Worm (Caenorhabditis elegans) whole organism, L4 larva: ENCODE data around the gene agt-2.

Source experiments
- D1046.2 ChIP-seq: fragments of 200-800 bp; sonication (Bioruptor generic); IDR thresholded peaks from 2 replicates; pipeline ENCODE4 v1.3.6; 2022; ENCODE audit warnings: missing genetic modification characterization, missing compliant biosample characterization
- F10B5.3 ChIP-seq: sonication (generic microtip); optimal IDR thresholded peaks from 2 replicates; lab custom pipeline; 2016; ENCODE audit warnings: mild to moderate bottlenecking, missing genetic modification characterization, missing compliant biosample characterization
- F44E2.7 ChIP-seq: fragments of 200-800 bp; sonication (Bioruptor generic); IDR thresholded peaks from 2 replicates; pipeline ENCODE4 v2.1.2; 2022; ENCODE audit warnings: missing genetic modification characterization, missing compliant biosample characterization
- Y105C5A.15 ChIP-seq: fragments of 200-800 bp; sonication (Bioruptor generic); IDR thresholded peaks from 2 replicates; pipeline ENCODE4 v1.3.6; 2022; ENCODE audit warnings: missing genetic modification characterization, missing compliant biosample characterization
- Y5F2A.4 ChIP-seq: fragments of 200-800 bp; sonication (Bioruptor generic); optimal IDR thresholded peaks from 2 replicates; lab custom pipeline; 2018; ENCODE audit warnings: mild to moderate bottlenecking, missing genetic modification characterization, missing compliant biosample characterization
- aha-1 ChIP-seq: fragments of 150-350 bp; peaks from one replicate; lab custom pipeline; 2014; ENCODE audit warnings: missing biosample characterization, missing genetic modification characterization
- ceh-20 ChIP-seq: fragments of 200-800 bp; sonication (Bioruptor generic); IDR thresholded peaks from 2 replicates; pipeline ENCODE4 v1.3.6; 2022; ENCODE audit warnings: missing genetic modification reagents, missing genetic modification characterization, missing compliant biosample characterization
- ceh-32 ChIP-seq: sonication (generic microtip); optimal IDR thresholded peaks from 2 replicates; lab custom pipeline; 2016; ENCODE audit warnings: mild to moderate bottlenecking, missing genetic modification characterization, missing compliant biosample characterization; ENCODE audit not compliant: poor library complexity
- ceh-82 ChIP-seq: sonication (generic microtip); optimal IDR thresholded peaks from 2 replicates; lab custom pipeline; 2017; ENCODE audit warnings: missing biosample characterization, missing genetic modification characterization
- daf-12 ChIP-seq: fragments of 150-350 bp; optimal IDR thresholded peaks from 2 replicates; lab custom pipeline; 2014; ENCODE audit warnings: missing biosample characterization, missing genetic modification reagents, missing genetic modification characterization
- daf-19 ChIP-seq: fragments of 200-800 bp; sonication (Bioruptor generic); conservative IDR thresholded peaks from 2 replicates; pipeline ENCODE4 v1.3.6; 2022; ENCODE audit warnings: missing genetic modification characterization, missing compliant biosample characterization
- daf-8 ChIP-seq: fragments of 200-800 bp; sonication (Bioruptor generic); IDR thresholded peaks from 2 replicates; pipeline ENCODE4 v1.3.6; 2022; ENCODE audit warnings: missing genetic modification characterization, missing compliant biosample characterization
- dmd-6 ChIP-seq: fragments of 200-800 bp; sonication (Bioruptor generic); IDR thresholded peaks from 2 replicates; pipeline ENCODE4 v1.3.6; 2022; ENCODE audit warnings: missing genetic modification reagents, missing genetic modification characterization, missing compliant biosample characterization
- dmd-8 ChIP-seq: fragments of 200-800 bp; sonication (Bioruptor generic); IDR thresholded peaks from 2 replicates; pipeline ENCODE4 v1.3.6; 2022; ENCODE audit warnings: missing genetic modification characterization, missing compliant biosample characterization
- dmd-9 ChIP-seq: fragments of 200-800 bp; sonication (Bioruptor generic); IDR thresholded peaks from 2 replicates; pipeline ENCODE4 v1.3.6; 2022; ENCODE audit warnings: missing genetic modification reagents, missing genetic modification characterization, missing compliant biosample characterization
- dpl-1 ChIP-seq: fragments of 150-350 bp; optimal IDR thresholded peaks from 2 replicates; lab custom pipeline; 2014; ENCODE audit warnings: missing biosample characterization, missing genetic modification reagents, missing genetic modification characterization
- dve-1 ChIP-seq: sonication (generic microtip); optimal IDR thresholded peaks from 2 replicates; lab custom pipeline; 2017; ENCODE audit warnings: antibody characterized with exemption, mild to moderate bottlenecking, missing genetic modification characterization, missing compliant biosample characterization; ENCODE audit not compliant: insufficient read depth
- fkh-10 ChIP-seq: fragments of 150-350 bp; optimal IDR thresholded peaks from 2 replicates; lab custom pipeline; 2014; ENCODE audit warnings: missing biosample characterization, missing genetic modification reagents, missing genetic modification characterization
- gei-8 ChIP-seq: fragments of 200-800 bp; sonication (Bioruptor generic); optimal IDR thresholded peaks from 2 replicates; lab custom pipeline; 2018; ENCODE audit warnings: mild to moderate bottlenecking, missing genetic modification characterization, missing compliant biosample characterization
- hlh-30 ChIP-seq: sonication (generic microtip); optimal IDR thresholded peaks from 2 replicates; lab custom pipeline; 2017; ENCODE audit warnings: antibody characterized with exemption, mild to moderate bottlenecking, missing genetic modification characterization, missing compliant biosample characterization; ENCODE audit not compliant: insufficient read depth
- hmg-1.1 ChIP-seq: fragments of 200-800 bp; sonication (Bioruptor generic); IDR thresholded peaks from 2 replicates; pipeline ENCODE4 v1.3.6; 2022; ENCODE audit warnings: missing genetic modification reagents, missing genetic modification characterization, missing compliant biosample characterization
- lin-1 ChIP-seq: fragments of 200-800 bp; sonication (Bioruptor generic); IDR thresholded peaks from 2 replicates; pipeline ENCODE4 v1.3.6; 2022; ENCODE audit warnings: missing genetic modification reagents, missing genetic modification characterization, missing compliant biosample characterization
- lin-29 ChIP-seq: fragments of 200-800 bp; sonication (Bioruptor generic); IDR thresholded peaks from 2 replicates; pipeline ENCODE4 v1.3.6; 2022; ENCODE audit warnings: missing genetic modification reagents, missing genetic modification characterization, missing compliant biosample characterization
- lin-38 ChIP-seq: fragments of 200-800 bp; sonication (Bioruptor generic); IDR thresholded peaks from 2 replicates; pipeline ENCODE4 v1.3.6; 2022; ENCODE audit warnings: missing genetic modification reagents, missing genetic modification characterization, missing compliant biosample characterization
- lir-3 ChIP-seq: sonication (generic microtip); optimal IDR thresholded peaks from 2 replicates; lab custom pipeline; 2016; ENCODE audit warnings: mild to moderate bottlenecking, missing genetic modification characterization, missing compliant biosample characterization
- lsy-2 ChIP-seq, 2 experiments: fragments of 150-350 bp in 1 of 2; sonication (generic microtip) in 1 of 2; optimal IDR thresholded peaks; 2 replicates each; lab custom pipeline; 2014 to 2017; ENCODE audit warnings: missing biosample characterization in 2 of 2, missing genetic modification characterization in 2 of 2
- mxl-3 ChIP-seq: fragments of 200-800 bp; sonication (Bioruptor generic); optimal IDR thresholded peaks from 2 replicates; lab custom pipeline; 2018; ENCODE audit warnings: mild to moderate bottlenecking, missing genetic modification characterization, missing compliant biosample characterization
- nhr-111 ChIP-seq: fragments of 200-800 bp; sonication (Bioruptor generic); optimal IDR thresholded peaks from 2 replicates; lab custom pipeline; 2018; ENCODE audit warnings: mild to moderate bottlenecking, missing genetic modification characterization, missing compliant biosample characterization
- nhr-237 ChIP-seq: sonication (generic microtip); optimal IDR thresholded peaks from 2 replicates; lab custom pipeline; 2017; ENCODE audit warnings: missing biosample characterization, missing genetic modification characterization
- nhr-42 ChIP-seq: fragments of 200-800 bp; sonication (Bioruptor generic); IDR thresholded peaks from 2 replicates; pipeline ENCODE4 v1.3.6; 2022; ENCODE audit warnings: missing genetic modification characterization, missing compliant biosample characterization
- nhr-48 ChIP-seq: sonication (generic microtip); optimal IDR thresholded peaks from 2 replicates; lab custom pipeline; 2016; ENCODE audit warnings: mild to moderate bottlenecking, missing genetic modification characterization, missing compliant biosample characterization
- nhr-6 ChIP-seq: fragments of 150-350 bp; optimal IDR thresholded peaks from 2 replicates; lab custom pipeline; 2014; ENCODE audit warnings: missing biosample characterization, missing genetic modification characterization
- nhr-76 ChIP-seq: fragments of 150-350 bp; optimal IDR thresholded peaks from 2 replicates; lab custom pipeline; 2014; ENCODE audit warnings: missing biosample characterization, missing genetic modification characterization
- pha-4 ChIP-seq, 2 experiments: fragments of 150-350 bp in 1 of 2; fragments of 200-800 bp in 1 of 2; sonication (Bioruptor generic) in 1 of 2; IDR thresholded peaks in 1 of 2; optimal IDR thresholded peaks in 1 of 2; 2 replicates each; pipeline versions ENCODE4 v1.3.6 to Lab custom; 2014 to 2022; ENCODE audit warnings: missing genetic modification characterization in 2 of 2, missing genetic modification reagents in 2 of 2, missing biosample characterization in 1 of 2, missing compliant biosample characterization in 1 of 2
- rbr-2 ChIP-seq: sonication (generic microtip); optimal IDR thresholded peaks from 2 replicates; lab custom pipeline; 2016; ENCODE audit warnings: missing genotype, missing genetic modification characterization, missing compliant biosample characterization
- sdz-12 ChIP-seq: fragments of 200-800 bp; sonication (Bioruptor generic); optimal IDR thresholded peaks from 2 replicates; lab custom pipeline; 2018; ENCODE audit warnings: mild to moderate bottlenecking, missing genetic modification characterization, missing compliant biosample characterization
- spr-1 ChIP-seq: sonication (generic microtip); optimal IDR thresholded peaks from 2 replicates; lab custom pipeline; 2016; ENCODE audit warnings: mild to moderate bottlenecking, missing genetic modification characterization, missing compliant biosample characterization
- tag-97 ChIP-seq: fragments of 200-800 bp; sonication (Bioruptor generic); IDR thresholded peaks from 2 replicates; pipeline ENCODE4 v1.3.6; 2022; ENCODE audit warnings: missing genetic modification characterization, missing compliant biosample characterization
- tra-1 ChIP-seq: fragments of 200-800 bp; sonication (Bioruptor generic); IDR thresholded peaks from 2 replicates; pipeline ENCODE4 v1.3.6; 2022; ENCODE audit warnings: missing genetic modification reagents, missing genetic modification characterization, missing compliant biosample characterization
- unc-130 ChIP-seq: sonication (generic microtip); optimal IDR thresholded peaks from 2 replicates; lab custom pipeline; 2016; ENCODE audit warnings: missing genetic modification reagents, missing genetic modification characterization, missing compliant biosample characterization
- unc-62 ChIP-seq, 3 experiments: fragments of 150-350 bp in 1 of 3; sonication (generic microtip); optimal IDR thresholded peaks in 2 of 3; peaks in 1 of 3; 1 replicate in 1 of 3; 2 replicates in 2 of 3; lab custom pipeline; 2014 to 2017; ENCODE audit warnings: missing biosample characterization in 3 of 3, missing genetic modification characterization in 3 of 3, missing genetic modification reagents in 3 of 3, missing genotype in 1 of 3
- vab-7 ChIP-seq: fragments of 200-800 bp; sonication (Bioruptor generic); IDR thresholded peaks from 2 replicates; pipeline ENCODE4 v1.3.6; 2022; ENCODE audit warnings: missing genetic modification reagents, missing genetic modification characterization, missing compliant biosample characterization
- zag-1 ChIP-seq: fragments of 150-350 bp; optimal IDR thresholded peaks from 2 replicates; lab custom pipeline; 2014; ENCODE audit warnings: missing biosample characterization, missing genetic modification characterization
- zfp-3 ChIP-seq: fragments of 200-800 bp; sonication (Bioruptor generic); conservative IDR thresholded peaks from 2 replicates; pipeline ENCODE4 v1.3.6; 2022; ENCODE audit warnings: missing genetic modification reagents, missing genetic modification characterization, missing compliant biosample characterization
- ztf-11 ChIP-seq: fragments of 150-350 bp; optimal IDR thresholded peaks from 2 replicates; lab custom pipeline; 2014; ENCODE audit warnings: missing biosample characterization, missing genetic modification characterization

Gene agt-2

DNA sequence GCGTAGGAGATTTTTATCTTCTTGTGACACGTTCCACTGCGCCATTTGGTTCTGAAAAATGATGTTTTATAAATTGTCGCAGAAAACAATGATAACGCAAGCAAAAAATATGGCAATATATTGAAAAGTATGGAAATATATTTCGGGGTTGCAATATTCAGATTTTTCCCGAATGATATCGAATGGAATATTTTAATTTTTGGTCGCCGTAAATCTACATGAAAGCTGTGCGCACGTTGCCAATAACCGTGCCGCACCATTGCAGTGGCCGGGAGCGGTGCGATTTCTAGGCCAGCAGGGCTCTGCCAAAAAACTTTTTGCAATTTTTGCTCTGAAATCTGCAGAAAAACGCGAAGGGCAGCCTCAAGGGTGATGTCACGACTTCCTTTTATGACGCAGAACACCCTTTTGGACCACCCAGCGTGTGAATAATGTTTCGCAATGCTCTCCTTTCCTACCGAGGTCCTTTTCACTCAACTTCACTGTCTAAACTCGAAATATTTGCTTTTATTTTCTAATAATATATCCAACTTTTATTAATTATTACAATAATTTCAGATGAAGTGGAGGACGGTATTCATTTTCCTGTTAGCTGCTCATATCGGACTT lies 15.4 kb downstream of the agt-2 start, which contains the start of the genes F09E5.11 and bmy-1 (continued):
- TF ChIP-seq spr-1 (tag; lab: Kevin White, UChicago) (peak; percentile 34), hmg-1.1 (GFP tag; lab: Robert Waterston, UW) (peak; percentile 72), nhr-76 (no peak), lsy-2 (tag; optimal IDR thresholded peaks at IDR 0.05; lab: Kevin White, UChicago) (peak in 1 of 2 experiments; percentile 85), nhr-237 (tag; lab: Kevin White, UChicago) (no peak), D1046.2 (GFP tag; lab: Robert Waterston, UW) (no peak), nhr-111 (GFP tag; lab: Kevin White, UChicago) (no peak), F10B5.3 (tag; lab: Kevin White, UChicago) (no peak), daf-12 (tag; lab: Kevin White, UChicago) (no peak), lin-1 (GFP tag; lab: Robert Waterston, UW) (no peak), fkh-10 (GFP tag; lab: Kevin White, UChicago) (peak; percentile 61), dpl-1 (GFP tag; lab: Kevin White, UChicago) (peak; percentile 79), ceh-82 (tag; lab: Kevin White, UChicago) (no peak), lin-29 (GFP tag; lab: Robert Waterston, UW) (no peak)
- TF ChIP-seq, all 104 proteins: peak for 52

ce11 chrII:5355384-5355783 lies 18.2 kb downstream of the agt-2 start, which contains the start of gene srg-69:
srg-69 (plus strand) TSS chrII:5355684.
- TF ChIP-seq unc-62 (GFP tag; optimal IDR thresholded peaks at IDR 0.05 in 1 of 2; lab: Kevin White, UChicago): no peak
- no peak for TF ChIP-seq unc-62 (tag; optimal IDR thresholded peaks at IDR 0.05; lab: Kevin White, UChicago)
- no peak for TF ChIP-seq ztf-11 (tag; lab: Kevin White, UChicago)
- no peak for TF ChIP-seq lsy-2 (tag; optimal IDR thresholded peaks at IDR 0.05; lab: Kevin White, UChicago)
- no peak for TF ChIP-seq ceh-20 (GFP tag; lab: Robert Waterston, UW)
- no peak for TF ChIP-seq dmd-6 (GFP tag; lab: Robert Waterston, UW)
- TF ChIP-seq tra-1: no peak
- TF ChIP-seq rbr-2 (tag; lab: Kevin White, UChicago): no peak
- no peak for TF ChIP-seq zag-1 (tag; lab: Kevin White, UChicago)
- no peak for TF ChIP-seq dmd-8 (GFP tag; lab: Robert Waterston, UW)
- TF ChIP-seq hlh-30 (tag; lab: Kevin White, UChicago): no peak

ce11 chrII:5353642-5354041 lies 20.0 kb downstream of the agt-2 start:
- TF ChIP-seq rbr-2 (tag; lab: Kevin White, UChicago) (peak; percentile 38), hmg-1.1 (GFP tag; lab: Robert Waterston, UW) (no peak), gei-8 (peak; percentile 85), ceh-32 (tag; lab: Kevin White, UChicago) (no peak), dve-1 (peak; percentile 44), vab-7 (GFP tag; lab: Robert Waterston, UW) (peak; percentile 84), pha-4 (GFP tag; IDR thresholded peaks at IDR 0.05; lab: Robert Waterston, UW) (peak; percentile 88), pha-4 (tag; optimal IDR thresholded peaks at IDR 0.05; lab: Kevin White, UChicago) (no peak), ztf-11 (tag; lab: Kevin White, UChicago) (no peak), daf-19 (GFP tag; lab: Robert Waterston, UW) (peak; percentile 86), Y5F2A.4 (GFP tag; lab: Kevin White, UChicago) (peak; percentile 86), tag-97 (no peak), D1046.2 (GFP tag; lab: Robert Waterston, UW) (peak; percentile 87), unc-130 (GFP tag; lab: Kevin White, UChicago) (peak; percentile 33), mxl-3 (no peak), Y105C5A.15 (peak; percentile 97), nhr-6 (tag; lab: Kevin White, UChicago) (no peak), lir-3 (tag; lab: Kevin White, UChicago) (peak; percentile 16), F44E2.7 (GFP tag; lab: Robert Waterston, UW) (peak; percentile 86; the same call in 1 of the 2 replicates), nhr-42 (GFP tag; lab: Robert Waterston, UW) (peak; percentile 69; the same call in 1 of the 2 replicates), fkh-10 (GFP tag; lab: Kevin White, UChicago) (no peak), zfp-3 (GFP tag; lab: Robert Waterston, UW) (peak; percentile 67; the same call in 1 of the 2 replicates), daf-8 (GFP tag; lab: Robert Waterston, UW) (no peak), sdz-12 (GFP tag; lab: Kevin White, UChicago) (peak; percentile 65), ceh-82 (tag; lab: Kevin White, UChicago) (no peak), nhr-48 (tag; lab: Kevin White, UChicago) (peak; percentile 50), dmd-9 (GFP tag; lab: Robert Waterston, UW) (0 out of 2 replicates have a peak, but pooled peaks have one; percentile 28), lin-38 (GFP tag; lab: Robert Waterston, UW) (peak; percentile 81), aha-1 (peak; percentile 62)
